Fruit fly (Drosophila melanogaster): ENCODE data around the gene Ubx.

Gene Ubx

DNA sequence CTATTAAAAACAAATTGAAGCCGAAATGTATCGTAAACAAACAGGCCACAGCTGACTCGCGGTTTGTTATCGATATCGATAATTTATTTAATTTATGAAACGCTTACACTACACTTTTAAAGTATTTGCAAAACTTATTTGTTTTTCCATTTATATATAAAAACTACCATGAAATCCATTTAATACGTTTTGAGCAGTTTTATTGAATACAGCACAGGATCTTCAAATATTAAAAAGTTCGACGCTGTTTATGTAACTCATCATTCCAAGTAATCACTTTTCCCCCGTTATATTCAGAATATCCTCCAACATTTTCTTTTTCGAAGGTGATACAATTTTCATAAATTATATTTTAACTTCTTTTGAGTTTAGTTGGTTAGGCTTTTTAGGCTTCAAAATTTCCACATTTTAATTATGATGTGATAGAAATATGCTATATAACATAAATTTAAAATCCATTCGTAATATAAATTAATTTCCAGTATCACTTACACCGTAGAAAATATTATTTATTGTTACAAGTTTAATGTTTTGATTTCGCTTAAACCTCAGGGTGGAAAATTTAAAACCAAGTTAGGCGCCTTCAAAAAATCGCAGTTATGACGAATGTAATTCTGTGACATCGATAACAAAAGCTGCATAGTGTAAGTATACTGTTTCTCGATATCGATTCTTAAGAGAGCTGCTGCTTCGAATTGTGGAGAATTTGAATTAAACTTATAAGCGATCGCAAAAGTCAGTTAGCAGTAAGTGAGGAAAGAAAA lies 87.1 kb downstream of the Ubx start, which contains the start of the genes CG10324 and CCT3 (continued):
- TF ChIP-seq gcm (GFP tag; optimal IDR thresholded peaks at IDR 0.05) (peak; percentile 24), lmd (GFP tag; IDR thresholded peaks at IDR 0.05) (peak; percentile 55), Rfx (GFP tag; IDR thresholded peaks at IDR 0.05) (peak; percentile 71), jigr1 (GFP tag; IDR thresholded peaks at IDR 0.05) (no peak), CG16813 (GFP tag; IDR thresholded peaks at IDR 0.05; ENCODE audit: partially characterized antibody) (peak; percentile 70), pnt (GFP tag; optimal IDR thresholded peaks at IDR 0.05) (peak; percentile 45), CG7372 (GFP tag; IDR thresholded peaks at IDR 0.05) (peak; percentile 67), scrt (GFP tag; optimal IDR thresholded peaks at IDR 0.05) (no peak), odd (GFP tag; optimal IDR thresholded peaks at IDR 0.05) (no peak), jumu (GFP tag; optimal IDR thresholded peaks at IDR 0.05) (peak; percentile 10), CG17802 (tag; optimal IDR thresholded peaks at IDR 0.05) (peak; percentile 56), ems (GFP tag; optimal IDR thresholded peaks at IDR 0.05) (peak; percentile 5), fru (optimal IDR thresholded peaks at IDR 0.05) (no peak), Gsc (GFP tag; IDR thresholded peaks at IDR 0.05) (no peak), CG7745 (tag; optimal IDR thresholded peaks at IDR 0.05) (no peak), CG17612 (GFP tag; IDR thresholded peaks at IDR 0.05) (no peak), tx (GFP tag; optimal IDR thresholded peaks at IDR 0.05) (no peak), CG14014 (GFP tag; IDR thresholded peaks at IDR 0.05) (peak; percentile 67), Bgb (GFP tag; IDR thresholded peaks at IDR 0.05; ENCODE audit: partially characterized antibody) (peak; percentile 66), h (optimal IDR thresholded peaks at IDR 0.05) (no peak), dati (GFP tag; IDR thresholded peaks at IDR 0.05) (no peak), CG8388 (GFP tag; optimal IDR thresholded peaks at IDR 0.05) (peak; percentile 55), Sox100B (GFP tag; optimal IDR thresholded peaks at IDR 0.05) (no peak), E2f1 (GFP tag; IDR thresholded peaks at IDR 0.05) (peak; percentile 19; the same call in 1 of the 2 replicates), H2.0 (GFP tag; IDR thresholded peaks at IDR 0.05) (peak; percentile 59), Dad (GFP tag; optimal IDR thresholded peaks at IDR 0.05) (no peak), Ada2b (GFP tag; IDR thresholded peaks at IDR 0.05) (peak; percentile 48), dmrt99B (tag; optimal IDR thresholded peaks at IDR 0.05) (no peak), Abd-B (GFP tag; optimal IDR thresholded peaks at IDR 0.05) (no peak), Fer3 (tag; optimal IDR thresholded peaks at IDR 0.05) (peak; percentile 78), CG9609 (GFP tag; optimal IDR thresholded peaks at IDR 0.05) (peak; percentile 44), Dref (GFP tag; IDR thresholded peaks at IDR 0.05) (peak; percentile 82), prd (optimal IDR thresholded peaks at IDR 0.05) (no peak), prd (GFP tag; IDR thresholded peaks at IDR 0.05) (peak; percentile 65; the same call in 2 of the 3 replicates), sc (optimal IDR thresholded peaks at IDR 0.05) (no peak), sc (GFP tag; optimal IDR thresholded peaks at IDR 0.05) (peak; percentile 50), Spps (tag; optimal IDR thresholded peaks at IDR 0.05) (no peak), CG4404 (GFP tag; IDR thresholded peaks at IDR 0.05) (0 out of 2 replicates have a peak, but pooled peaks have one; percentile 17), toy (GFP tag; IDR thresholded peaks at IDR 0.05) (no peak), CG6272 (GFP tag; IDR thresholded peaks at IDR 0.05) (no peak), nau (GFP tag; optimal IDR thresholded peaks at IDR 0.05) (no peak), chif (GFP tag; optimal IDR thresholded peaks at IDR 0.05) (peak; percentile 31 to 37), Eip74EF (GFP tag; optimal IDR thresholded peaks at IDR 0.05) (no peak), CG6854 (GFP tag; optimal IDR thresholded peaks at IDR 0.05) (peak; percentile 26), CG10209 (GFP tag; optimal IDR thresholded peaks at IDR 0.05) (peak; percentile 71), Hmr (GFP tag; optimal IDR thresholded peaks at IDR 0.05) (no peak), hkb (optimal IDR thresholded peaks at IDR 0.05) (no peak), hkb (GFP tag; IDR thresholded peaks at IDR 0.05) (peak; percentile 61), CG4707 (GFP tag; optimal IDR thresholded peaks at IDR 0.05) (no peak), stc (GFP tag; IDR thresholded peaks at IDR 0.05) (0 out of 2 replicates have a peak, but pooled peaks have one; percentile 38), CG1832 (GFP tag; optimal IDR thresholded peaks at IDR 0.05) (no peak)

All from whole organism, embryonic.